Worm (Caenorhabditis elegans) whole organism, young adult: ENCODE data around the gene sde-2.

Source experiments
- Y53F4B.3 ChIP-seq: fragments of 200-800 bp; sonication (Bioruptor generic); IDR thresholded peaks from 2 replicates; pipeline ENCODE4 v1.3.6; 2022; ENCODE audit warnings: missing genetic modification reagents, missing genetic modification characterization, missing compliant biosample characterization
- attf-3 ChIP-seq: fragments of 200-800 bp; sonication (Bioruptor generic); conservative IDR thresholded peaks from 2 replicates; pipeline ENCODE4 v1.3.6; 2022; ENCODE audit warnings: missing genetic modification reagents, missing genetic modification characterization, missing compliant biosample characterization
- lin-26 ChIP-seq: fragments of 200-800 bp; sonication (Bioruptor generic); IDR thresholded peaks from 2 replicates; pipeline ENCODE4 v1.3.6; 2022; ENCODE audit warnings: missing genetic modification reagents, missing genetic modification characterization, missing compliant biosample characterization
- lin-54 ChIP-seq: fragments of 200-800 bp; sonication (Bioruptor generic); optimal IDR thresholded peaks from 2 replicates; lab custom pipeline; 2018; ENCODE audit warnings: mild to moderate bottlenecking, missing genetic modification characterization, missing compliant biosample characterization
- tlf-1 ChIP-seq: fragments of 200-800 bp; sonication (Bioruptor generic); optimal IDR thresholded peaks from 2 replicates; lab custom pipeline; 2018; ENCODE audit warnings: mild to moderate bottlenecking, missing genetic modification characterization, missing compliant biosample characterization
- unc-62 ChIP-seq: fragments of 150-350 bp; optimal IDR thresholded peaks from 2 replicates; lab custom pipeline; 2014; ENCODE audit warnings: missing biosample characterization, missing genetic modification reagents, missing genetic modification characterization

DNA sequence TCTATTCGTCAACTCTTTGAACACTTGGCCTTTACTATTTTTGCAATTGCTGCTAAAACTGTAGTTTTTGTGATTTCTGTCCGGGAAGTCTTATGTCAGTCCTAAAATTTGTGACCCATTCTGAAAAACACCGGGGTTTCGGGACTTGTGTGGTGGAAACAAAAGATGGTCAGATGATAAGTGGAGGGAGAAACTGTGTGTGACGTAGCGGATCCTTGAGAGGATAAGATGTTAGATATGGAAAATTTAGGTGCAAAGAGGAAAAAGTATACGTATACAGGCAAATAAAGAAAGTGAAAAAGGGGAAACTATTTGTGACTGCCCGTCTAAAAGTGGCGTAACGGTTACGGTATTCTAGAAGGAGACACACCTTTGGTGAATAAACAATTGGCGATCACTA is 9.0 kb downstream of the sde-2 start:
- no peak for TF ChIP-seq attf-3 (GFP tag; lab: Robert Waterston, UW)
- TF ChIP-seq lin-26 (GFP tag; lab: Robert Waterston, UW), result no peak
- TF ChIP-seq unc-62 (GFP tag; lab: Kevin White, UChicago), result no peak
- no peak for TF ChIP-seq Y53F4B.3 (GFP tag; lab: Robert Waterston, UW)
- no peak for TF ChIP-seq tlf-1
- no peak for TF ChIP-seq lin-54 (GFP tag; lab: Kevin White, UChicago)
